Fruit fly (Drosophila melanogaster) Kc167 (cell line): ENCODE data around the gene Cp16.

Experiments
- Myc ChIP-seq: fragments of >200 bp; optimal IDR thresholded peaks from 2 replicates; lab custom pipeline; 2017; ENCODE audit warnings: missing external identifiers
- Sin3A ChIP-seq: fragments of >200 bp; optimal IDR thresholded peaks from 2 replicates; lab custom pipeline; 2018; ENCODE audit warnings: missing external identifiers
- h ChIP-seq: fragments of >200 bp; optimal IDR thresholded peaks from 3 replicates; lab custom pipeline; 2018; ENCODE audit warnings: missing external identifiers
- insv ChIP-seq: fragments of >200 bp; optimal IDR thresholded peaks from 3 replicates; lab custom pipeline; 2018; ENCODE audit warnings: missing external identifiers
- psq ChIP-seq: fragments of >200 bp; optimal IDR thresholded peaks from 2 replicates; lab custom pipeline; 2017; ENCODE audit warnings: missing external identifiers
- ttk ChIP-seq: sonication (Bioruptor generic); optimal IDR thresholded peaks from 2 replicates; lab custom pipeline; 2017; ENCODE audit warnings: missing external identifiers

Cp16 gene

DNA sequence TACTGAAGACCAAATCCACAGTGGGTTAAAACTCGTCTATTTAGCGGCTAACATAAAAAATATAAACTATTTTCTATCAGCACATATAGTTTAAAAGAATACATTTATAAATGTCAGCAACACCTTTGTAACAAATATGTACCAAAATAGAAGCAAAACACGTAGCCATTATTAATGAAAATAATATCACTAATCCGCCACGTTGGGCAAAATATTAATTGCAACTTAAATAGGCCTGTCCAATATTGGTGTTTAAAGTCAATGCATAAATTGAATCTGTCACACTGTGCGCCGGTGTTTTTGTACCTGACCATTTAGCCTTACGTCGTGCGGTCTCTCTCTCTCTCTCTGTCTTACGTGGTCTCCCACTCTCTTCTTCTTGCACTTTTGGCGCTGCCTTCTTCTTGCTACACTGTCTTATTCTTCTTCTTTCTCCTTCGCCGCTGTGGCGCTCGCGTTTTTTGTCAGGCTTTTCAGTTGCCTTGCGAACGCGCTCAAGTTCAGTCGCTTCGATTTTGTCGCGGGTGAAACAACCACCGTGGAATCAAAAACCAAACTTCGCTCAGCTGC lies 34.3 kb downstream of the Cp16 start:
- no peak for TF ChIP-seq psq (lab: Kevin White, UChicago)
- TF ChIP-seq Myc (lab: Kevin White, UChicago), result no peak
- no peak for TF ChIP-seq ttk (lab: Kevin White, UChicago)
- no peak for TF ChIP-seq h

DNA sequence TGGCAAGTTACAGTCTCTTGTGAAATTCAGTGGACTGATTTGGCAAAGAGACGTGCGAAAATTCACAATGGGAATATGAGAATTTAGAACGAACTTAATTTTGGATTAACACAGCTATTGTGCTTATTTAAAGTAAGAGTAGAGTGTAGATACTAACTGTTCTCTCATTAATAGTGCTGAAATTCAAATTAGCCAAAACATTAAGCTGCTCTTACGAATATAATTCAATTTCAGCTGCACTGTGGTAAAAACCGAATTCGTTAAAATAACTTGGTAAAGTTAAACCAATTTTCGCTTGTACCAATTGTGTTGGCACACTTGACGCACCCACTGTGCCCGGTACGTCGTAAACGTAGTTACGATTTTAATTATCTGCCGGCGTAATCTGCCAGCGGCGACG lies 36.1 kb downstream of the Cp16 start:
- TF ChIP-seq insv (lab: Kevin White, UChicago) (no peak), psq (lab: Kevin White, UChicago) (no peak), Myc (lab: Kevin White, UChicago) (no peak)

- TF ChIP-seq h (no peak), Myc (lab: Kevin White, UChicago) (no peak), psq (lab: Kevin White, UChicago) (no peak), insv (lab: Kevin White, UChicago) (no peak), ttk (lab: Kevin White, UChicago) (no peak), Sin3A (lab: Kevin White, UChicago) (no peak)
These were observed 39.0 kb downstream of the Cp16 start for dm6 chr3L:8770616-8771229.

DNA sequence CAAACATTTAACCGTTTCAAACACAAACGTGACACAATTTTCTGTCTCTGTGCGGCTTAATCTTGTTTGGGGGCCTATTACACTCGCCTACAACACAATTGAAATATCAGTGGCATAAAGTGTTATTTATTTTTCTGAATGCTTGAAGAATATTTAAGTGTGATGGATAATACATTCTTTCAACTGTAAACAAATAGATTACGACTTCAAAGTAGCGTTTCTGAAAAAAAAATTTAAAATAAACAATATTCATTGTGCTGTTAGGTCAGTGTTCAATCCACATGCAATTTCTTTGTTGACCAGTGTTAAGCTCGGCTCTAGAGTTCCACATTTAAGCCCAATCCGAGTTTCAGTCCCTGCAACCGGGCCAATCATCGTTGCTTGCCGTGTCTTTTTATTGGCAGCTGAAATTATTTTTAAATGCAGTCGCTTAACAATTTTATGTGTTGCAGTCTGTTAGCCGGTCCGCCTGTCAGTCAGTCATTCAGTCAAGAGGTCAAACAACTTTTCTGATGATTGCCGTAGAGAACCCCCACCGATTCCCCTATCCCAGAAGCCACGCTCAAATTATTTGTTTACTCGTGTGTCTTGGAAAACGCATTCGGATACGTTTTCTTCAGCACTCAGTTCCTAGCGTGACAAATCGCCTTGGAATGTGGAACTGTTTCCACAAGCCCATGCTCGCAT lies 41.4 kb downstream of the Cp16 start:
- TF ChIP-seq insv (lab: Kevin White, UChicago) (no peak), Sin3A (lab: Kevin White, UChicago) (no peak), h (no peak), ttk (lab: Kevin White, UChicago) (no peak), psq (lab: Kevin White, UChicago) (no peak), Myc (lab: Kevin White, UChicago) (no peak)

- TF ChIP-seq Sin3A (lab: Kevin White, UChicago), result no peak
- no peak for TF ChIP-seq ttk (lab: Kevin White, UChicago)
- no peak for TF ChIP-seq psq (lab: Kevin White, UChicago)
- no peak for TF ChIP-seq insv (lab: Kevin White, UChicago)
- no peak for TF ChIP-seq h
- TF ChIP-seq Myc (lab: Kevin White, UChicago), result no peak
These were observed 42.0 kb downstream of the Cp16 start for dm6 chr3L:8773713-8774112.

DNA sequence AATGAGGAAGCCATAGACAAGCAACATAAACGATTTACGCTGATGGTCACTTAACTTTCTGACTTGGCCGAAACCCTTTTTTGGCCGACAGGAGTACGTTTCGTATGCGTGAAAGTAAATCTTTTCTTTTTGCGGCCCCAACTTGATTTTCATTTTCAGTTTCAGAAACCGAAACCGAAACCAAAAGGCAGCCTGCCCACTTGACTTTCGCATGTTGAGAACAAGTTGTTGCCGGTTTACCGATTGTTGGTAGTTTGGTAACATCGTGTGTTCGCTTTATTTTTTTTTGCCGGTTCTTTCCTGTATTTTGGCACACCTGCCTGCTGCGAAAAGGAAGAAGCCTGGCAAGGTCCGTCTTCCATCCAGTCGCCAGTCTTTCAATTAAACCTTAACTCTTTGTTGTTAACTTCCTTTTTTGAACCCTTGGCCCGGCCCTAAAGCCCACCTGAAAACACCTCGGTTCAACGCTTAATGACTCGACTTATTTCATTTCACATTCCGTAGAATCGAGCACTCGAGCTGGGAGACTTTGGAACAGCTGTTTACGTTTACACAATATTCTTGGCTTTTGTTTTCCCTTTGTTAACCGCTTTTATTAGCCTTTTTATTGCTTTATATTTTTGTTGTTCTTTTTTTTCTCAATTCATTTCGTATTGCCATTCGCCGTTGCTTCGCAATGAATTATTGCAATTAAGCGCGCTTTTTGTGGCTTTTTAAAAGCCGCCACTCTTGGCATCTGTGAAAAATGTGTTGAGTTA lies 43.4 kb downstream of the Cp16 start:
- TF ChIP-seq insv (lab: Kevin White, UChicago) (no peak), h (no peak), Myc (lab: Kevin White, UChicago) (no peak), ttk (lab: Kevin White, UChicago) (no peak), psq (lab: Kevin White, UChicago) (no peak), Sin3A (lab: Kevin White, UChicago) (no peak)

dm6 chr3L:8777313-8777924 lies 45.7 kb downstream of the Cp16 start:
- TF ChIP-seq Sin3A (lab: Kevin White, UChicago) (no peak), insv (lab: Kevin White, UChicago) (no peak), Myc (lab: Kevin White, UChicago) (no peak), h (no peak), psq (lab: Kevin White, UChicago) (no peak), ttk (lab: Kevin White, UChicago) (no peak)

DNA sequence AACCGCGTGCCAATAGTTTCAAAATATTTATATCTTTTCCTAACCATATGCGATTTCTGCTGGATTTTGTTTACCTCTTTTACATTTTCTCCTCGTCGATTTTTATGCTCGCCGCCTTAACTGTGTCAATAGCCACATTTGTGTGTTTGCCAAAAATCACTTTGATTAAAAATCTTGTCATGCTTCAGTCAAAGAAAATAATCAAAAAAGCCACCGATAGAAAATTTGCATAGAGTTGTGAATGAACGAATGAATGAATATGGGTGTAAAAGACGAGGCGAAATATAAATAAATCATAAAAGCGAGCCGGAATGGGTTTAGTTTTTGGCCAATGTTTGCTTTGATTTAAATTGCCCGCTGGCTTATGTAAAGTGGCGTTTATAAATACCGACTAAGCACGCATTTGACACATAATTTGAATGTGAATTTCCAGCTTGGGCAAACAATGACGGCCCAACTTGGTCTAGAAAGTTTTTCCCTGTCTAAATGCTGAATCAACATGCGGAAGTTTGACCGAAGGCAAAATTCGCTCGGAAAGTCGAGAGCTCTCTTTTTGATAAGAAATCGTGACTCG lies 49.1 kb downstream of the Cp16 start:
- TF ChIP-seq insv (lab: Kevin White, UChicago) (no peak), h (no peak), ttk (lab: Kevin White, UChicago) (no peak), Sin3A (lab: Kevin White, UChicago) (no peak), Myc (lab: Kevin White, UChicago) (no peak), psq (lab: Kevin White, UChicago) (no peak)

DNA sequence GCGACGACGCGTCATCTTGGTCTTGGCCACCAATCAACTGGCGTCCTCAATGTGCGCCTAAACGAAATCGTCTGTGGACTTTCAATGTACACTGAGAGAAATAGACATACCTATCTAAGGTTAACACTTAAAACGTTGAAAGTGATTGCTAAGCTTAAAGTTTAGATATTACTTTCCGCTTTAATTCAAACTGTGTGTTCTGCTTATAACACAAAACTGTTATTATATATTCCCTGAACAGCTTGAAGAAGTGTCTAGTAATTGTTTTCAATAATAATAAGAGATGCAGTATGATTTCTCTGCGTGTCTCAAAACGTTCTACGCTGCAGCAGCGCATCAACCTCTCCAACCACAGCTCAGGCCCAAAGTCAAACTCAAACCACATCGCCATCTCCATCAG lies 50.2 kb downstream of the Cp16 start:
- TF ChIP-seq ttk (lab: Kevin White, UChicago) (no peak), Myc (lab: Kevin White, UChicago) (no peak), psq (lab: Kevin White, UChicago) (no peak), insv (lab: Kevin White, UChicago) (no peak), Sin3A (lab: Kevin White, UChicago) (no peak), h (no peak)
